Worm (Caenorhabditis elegans): ENCODE data around the gene srx-60.

Gene srx-60

DNA sequence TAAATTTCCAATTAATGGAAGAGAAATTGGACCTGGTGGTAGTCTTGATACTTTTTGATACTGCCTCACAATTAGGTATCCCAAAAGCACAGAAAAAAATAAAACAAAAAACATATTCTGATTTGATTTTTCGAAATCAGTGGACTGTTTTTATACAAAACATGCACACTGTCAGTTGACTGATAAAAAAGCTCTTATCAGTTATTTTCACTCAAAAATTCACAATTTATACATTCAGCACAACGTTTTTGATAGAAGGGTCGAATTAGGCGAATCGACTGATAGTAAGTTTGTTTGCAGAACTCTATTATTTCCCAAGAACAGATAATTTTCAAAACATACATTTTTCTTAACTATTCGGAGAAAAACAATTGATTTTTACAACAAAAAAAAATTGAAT, 36.6 kb upstream of the srx-60 start, which contains the start of gene cyp-35A2:
Gene cyp-35A2 (minus strand): TSS at position 124 of the 400 bp plus-strand sequence.
- TF ChIP-seq aly-1 (tag; optimal IDR thresholded peaks at IDR 0.05), result no peak
- no peak for TF ChIP-seq ceh-36 (tag; optimal IDR thresholded peaks at IDR 0.05)
- no peak for TF ChIP-seq hnd-1 (tag; optimal IDR thresholded peaks at IDR 0.05)
- no peak for TF ChIP-seq hmg-4 (GFP tag; optimal IDR thresholded peaks at IDR 0.05)

DNA sequence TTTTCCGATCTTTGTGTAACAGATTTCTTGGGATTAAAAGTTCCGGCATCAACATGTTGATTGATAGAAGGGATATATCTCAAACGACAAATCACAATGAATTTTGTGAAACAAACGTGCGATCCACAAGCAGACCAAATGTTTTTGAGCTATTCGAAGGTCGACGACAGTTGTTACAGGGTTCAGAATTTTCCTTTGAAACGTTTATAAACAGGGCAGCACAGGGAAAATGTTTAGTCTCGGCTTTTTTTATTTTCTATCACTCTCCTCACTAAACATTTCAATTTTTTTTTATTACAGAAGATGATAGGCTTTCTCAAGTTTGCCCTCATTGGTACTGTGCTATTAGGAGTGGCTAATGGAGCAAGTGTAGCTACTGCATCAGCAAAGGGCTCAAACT, 35.7 kb upstream of the srx-60 start, which contains the start of gene exc-13:
Gene exc-13 (plus strand): TSS at position 301 of the 400 bp plus-strand sequence.
- TF ChIP-seq ceh-13 (GFP tag; optimal IDR thresholded peaks at IDR 0.05), result no peak
- TF ChIP-seq pes-1 (GFP tag; IDR thresholded peaks at IDR 0.05), result no peak
- TF ChIP-seq hmg-4 (GFP tag; optimal IDR thresholded peaks at IDR 0.05), result no peak
- no peak for TF ChIP-seq hmbx-1 (tag; optimal IDR thresholded peaks at IDR 0.05)
- no peak for TF ChIP-seq tbx-37 (GFP tag; conservative IDR thresholded peaks at IDR 0.05)
- no peak for TF ChIP-seq ets-7 (tag; optimal IDR thresholded peaks at IDR 0.05)
- no peak for TF ChIP-seq flt-1 (GFP tag; IDR thresholded peaks at IDR 0.05)
- no peak for TF ChIP-seq aly-1 (tag; optimal IDR thresholded peaks at IDR 0.05)
- TF ChIP-seq scrt-1 (GFP tag; IDR thresholded peaks at IDR 0.05), result no peak

- TF ChIP-seq hmg-4 (GFP tag; optimal IDR thresholded peaks at IDR 0.05) (no peak), F13C5.2 (tag; optimal IDR thresholded peaks at IDR 0.05) (no peak), ceh-36 (tag; optimal IDR thresholded peaks at IDR 0.05) (no peak), hmbx-1 (tag; optimal IDR thresholded peaks at IDR 0.05) (no peak), tbx-37 (GFP tag; conservative IDR thresholded peaks at IDR 0.05) (no peak), ceh-13 (GFP tag; optimal IDR thresholded peaks at IDR 0.05) (no peak), pes-1 (GFP tag; IDR thresholded peaks at IDR 0.05) (no peak), scrt-1 (GFP tag; IDR thresholded peaks at IDR 0.05) (no peak), flt-1 (GFP tag; IDR thresholded peaks at IDR 0.05) (no peak), hnd-1 (tag; optimal IDR thresholded peaks at IDR 0.05) (no peak), ets-7 (tag; optimal IDR thresholded peaks at IDR 0.05) (no peak), B0310.2 (tag; optimal IDR thresholded peaks at IDR 0.05) (no peak)
These were observed 31.1 kb upstream of the srx-60 start, which contains the start of gene srj-14 for ce11 chrV:7369578-7369977. Gene srj-14 (plus strand): TSS chrV:7369708.

DNA sequence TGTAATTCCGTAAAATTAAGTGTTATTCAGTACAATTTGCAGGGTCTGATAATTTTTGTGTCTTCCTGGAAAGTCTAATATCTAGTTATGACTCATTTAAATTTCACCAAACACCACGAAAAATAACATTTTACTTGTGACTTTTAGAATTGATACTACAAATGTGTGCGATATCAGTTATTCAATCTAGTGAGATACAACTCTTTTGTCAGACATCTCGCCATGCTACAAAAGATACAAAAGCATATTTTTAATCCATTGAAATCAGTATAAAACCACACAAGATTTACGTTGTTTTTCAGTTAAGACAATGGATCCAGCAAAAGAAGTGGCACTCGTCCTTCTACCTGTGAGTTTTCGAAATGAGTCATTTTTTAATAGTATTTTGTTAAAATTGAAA, 26.6 kb upstream of the srx-60 start, which contains the start of gene srx-56:
Gene srx-56 (plus strand): TSS at position 301 of the 400 bp plus-strand sequence.
- TF ChIP-seq F13C5.2 (tag; optimal IDR thresholded peaks at IDR 0.05) (no peak), ceh-13 (GFP tag; optimal IDR thresholded peaks at IDR 0.05) (no peak), ceh-36 (tag; optimal IDR thresholded peaks at IDR 0.05) (no peak), ama-1 (optimal IDR thresholded peaks at IDR 0.05) (no peak), ets-7 (tag; optimal IDR thresholded peaks at IDR 0.05) (no peak), pes-1 (GFP tag; IDR thresholded peaks at IDR 0.05) (no peak), flt-1 (GFP tag; IDR thresholded peaks at IDR 0.05) (no peak), tra-4 (tag; optimal IDR thresholded peaks at IDR 0.05) (no peak), aly-1 (tag; optimal IDR thresholded peaks at IDR 0.05) (no peak), scrt-1 (GFP tag; IDR thresholded peaks at IDR 0.05) (no peak), tbx-11 (GFP tag; IDR thresholded peaks at IDR 0.05) (no peak), tbx-37 (GFP tag; conservative IDR thresholded peaks at IDR 0.05) (no peak), hmg-4 (GFP tag; optimal IDR thresholded peaks at IDR 0.05) (no peak)

ce11 chrV:7379384-7379783, 21.3 kb upstream of the srx-60 start, which contains the start of gene srsx-24:
Gene srsx-24 (minus strand): TSS chrV:7379484.
- no peak for TF ChIP-seq scrt-1 (GFP tag; IDR thresholded peaks at IDR 0.05)
- TF ChIP-seq sea-1 (GFP tag; conservative IDR thresholded peaks at IDR 0.05), result no peak
- no peak for TF ChIP-seq ama-1 (optimal IDR thresholded peaks at IDR 0.05)
- TF ChIP-seq tbx-11 (GFP tag; IDR thresholded peaks at IDR 0.05), result no peak
- no peak for TF ChIP-seq aly-1 (tag; optimal IDR thresholded peaks at IDR 0.05)
- TF ChIP-seq ets-7 (tag; optimal IDR thresholded peaks at IDR 0.05), result no peak
- no peak for TF ChIP-seq tra-4 (tag; optimal IDR thresholded peaks at IDR 0.05)

DNA sequence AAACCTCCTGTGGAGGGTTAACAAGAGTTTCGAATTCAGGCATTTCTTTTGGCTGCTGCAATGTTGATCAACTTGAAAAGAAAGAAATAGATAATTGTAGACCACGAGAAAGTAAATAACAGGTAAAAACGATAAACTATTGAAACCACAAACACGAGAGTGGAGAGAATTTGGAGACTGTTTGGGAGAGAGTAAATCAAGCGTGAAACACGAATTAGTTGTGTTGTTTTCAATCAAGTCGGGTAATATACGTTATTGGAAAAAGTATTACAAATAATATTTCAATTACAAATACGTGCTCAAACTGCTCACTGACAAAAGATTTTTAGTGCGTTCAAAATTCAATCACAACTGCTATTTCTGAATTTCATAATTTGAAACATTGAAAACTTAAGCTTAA, 19.7 kb upstream of the srx-60 start, which contains the start of gene C03G6.17:
Gene C03G6.17 (minus strand): TSS at position 101 of the 400 bp plus-strand sequence.
- TF ChIP-seq F13C5.2 (tag; optimal IDR thresholded peaks at IDR 0.05) (no peak), ceh-13 (GFP tag; optimal IDR thresholded peaks at IDR 0.05) (no peak), ama-1 (optimal IDR thresholded peaks at IDR 0.05) (no peak), aly-1 (tag; optimal IDR thresholded peaks at IDR 0.05) (no peak), ceh-36 (tag; optimal IDR thresholded peaks at IDR 0.05) (no peak), ets-7 (tag; optimal IDR thresholded peaks at IDR 0.05) (no peak), hmg-4 (GFP tag; optimal IDR thresholded peaks at IDR 0.05) (no peak), hnd-1 (tag; optimal IDR thresholded peaks at IDR 0.05) (no peak)

DNA sequence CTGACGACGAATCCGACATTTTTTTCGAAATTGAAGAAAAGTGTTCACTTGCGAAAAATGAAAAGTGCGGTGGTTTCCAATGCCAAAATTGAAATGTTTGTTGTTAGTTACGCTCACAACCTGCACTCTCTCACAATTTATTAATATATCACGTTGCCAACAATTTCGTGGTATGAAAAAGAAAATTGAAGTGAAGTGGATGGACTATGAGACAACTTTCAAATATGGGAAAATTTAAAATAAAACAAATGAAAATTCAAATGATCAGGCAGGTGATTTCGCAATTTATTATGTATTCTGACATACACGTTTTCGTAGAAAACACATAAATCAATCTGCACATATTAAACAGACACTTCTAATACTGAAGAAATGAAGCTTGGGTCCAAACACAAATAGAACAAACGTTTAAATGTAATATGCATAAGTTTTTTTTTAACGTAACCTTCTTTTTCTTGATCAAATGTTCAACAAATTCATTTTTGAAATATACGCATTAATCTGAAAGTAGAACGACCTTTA, 14.6 kb upstream of the srx-60 start, which contains the start of gene srp-6:
Gene srp-6 (minus strand): TSS at position 51 of the 522 bp plus-strand sequence.
- TF ChIP-seq tbx-37 (GFP tag; conservative IDR thresholded peaks at IDR 0.05) (no peak), scrt-1 (GFP tag; IDR thresholded peaks at IDR 0.05) (no peak), ets-7 (tag; optimal IDR thresholded peaks at IDR 0.05) (no peak), sea-1 (GFP tag; conservative IDR thresholded peaks at IDR 0.05) (no peak), hnd-1 (tag; optimal IDR thresholded peaks at IDR 0.05) (no peak), tra-4 (tag; optimal IDR thresholded peaks at IDR 0.05) (no peak), tbx-11 (GFP tag; IDR thresholded peaks at IDR 0.05) (no peak), ceh-36 (tag; optimal IDR thresholded peaks at IDR 0.05) (no peak), B0310.2 (tag; optimal IDR thresholded peaks at IDR 0.05) (no peak), hmg-4 (GFP tag; optimal IDR thresholded peaks at IDR 0.05) (no peak), aly-1 (tag; optimal IDR thresholded peaks at IDR 0.05) (no peak), ama-1 (optimal IDR thresholded peaks at IDR 0.05) (no peak), pes-1 (GFP tag; IDR thresholded peaks at IDR 0.05) (no peak), ceh-13 (GFP tag; optimal IDR thresholded peaks at IDR 0.05) (no peak), hmbx-1 (tag; optimal IDR thresholded peaks at IDR 0.05) (no peak), F13C5.2 (tag; optimal IDR thresholded peaks at IDR 0.05) (no peak)

- no peak for TF ChIP-seq hmg-4 (GFP tag; optimal IDR thresholded peaks at IDR 0.05)
- no peak for TF ChIP-seq tbx-11 (GFP tag; IDR thresholded peaks at IDR 0.05)
These were observed 12.9 kb upstream of the srx-60 start, which contains the start of gene C02H6.3 for ce11 chrV:7387755-7388154. Gene C02H6.3 (minus strand): TSS chrV:7387855.
